Fruit fly (Drosophila melanogaster) whole organism, embryonic: ENCODE measurements around the gene CG17124.

Source experiments
- Atf-2 ChIP-seq: fragments of 200-800 bp; sonication (Bioruptor generic); optimal IDR thresholded peaks from 2 replicates; lab custom pipeline; 2016; ENCODE audit warnings: missing biosample characterization, missing genetic modification characterization
- CG12659 ChIP-seq: fragments of 200-800 bp; sonication (Bioruptor generic); optimal IDR thresholded peaks from 3 replicates; lab custom pipeline; 2017; ENCODE audit warnings: mild to moderate bottlenecking, missing biosample characterization, missing genetic modification reagents, missing genetic modification characterization
- CG13287 ChIP-seq: fragments of 200-800 bp; sonication (Bioruptor generic); IDR thresholded peaks from 2 replicates; pipeline ENCODE4 v1.3.6; 2022; ENCODE audit warnings: missing biosample characterization, missing genetic modification characterization; ENCODE audit not compliant: partially characterized antibody
- CG14050 ChIP-seq: fragments of 200-800 bp; sonication (Bioruptor generic); IDR thresholded peaks from 3 replicates; pipeline ENCODE4 v1.3.6; 2022; ENCODE audit warnings: missing biosample characterization, missing genetic modification characterization
- CG1529 ChIP-seq: fragments of 200-800 bp; sonication (Bioruptor generic); optimal IDR thresholded peaks from 3 replicates; lab custom pipeline; 2018; ENCODE audit warnings: missing biosample characterization, missing genetic modification characterization
- CG17361 ChIP-seq: fragments of 200-800 bp; sonication (Bioruptor generic); IDR thresholded peaks from 3 replicates; pipeline ENCODE4 v1.3.6; 2022; ENCODE audit warnings: missing biosample characterization, missing genetic modification characterization
- CG17385 ChIP-seq: fragments of 200-800 bp; sonication (Bioruptor generic); optimal IDR thresholded peaks from 3 replicates; lab custom pipeline; 2018; ENCODE audit warnings: missing biosample characterization, mild to moderate bottlenecking, missing genetic modification characterization
- CG17568 ChIP-seq: fragments of 200-800 bp; sonication (Bioruptor generic); optimal IDR thresholded peaks from 2 replicates; lab custom pipeline; 2018; ENCODE audit warnings: missing biosample characterization, mild to moderate bottlenecking, missing genetic modification characterization, moderate library complexity
- CG4282 ChIP-seq: fragments of 200-800 bp; sonication (Bioruptor generic); optimal IDR thresholded peaks from 2 replicates; lab custom pipeline; 2016; ENCODE audit warnings: missing biosample characterization, missing genetic modification characterization
- CG4404 ChIP-seq: fragments of 200-800 bp; sonication (Bioruptor generic); IDR thresholded peaks from 2 replicates; pipeline ENCODE4 v1.3.6; 2022; ENCODE audit warnings: missing biosample characterization, missing genetic modification characterization
- CG4617 ChIP-seq: fragments of 200-800 bp; sonication (Bioruptor generic); optimal IDR thresholded peaks from 3 replicates; lab custom pipeline; 2016; ENCODE audit warnings: missing biosample characterization, missing genetic modification characterization, borderline replicate concordance
- CG8089 ChIP-seq: fragments of 200-800 bp; sonication (Bioruptor generic); optimal IDR thresholded peaks from 3 replicates; lab custom pipeline; 2016; ENCODE audit warnings: missing biosample characterization, missing genetic modification characterization
- CG8478 ChIP-seq: fragments of >200 bp; optimal IDR thresholded peaks from 2 replicates; lab custom pipeline; 2018
- CG8765 ChIP-seq: fragments of 200-800 bp; sonication (Bioruptor generic); IDR thresholded peaks from 2 replicates; pipeline ENCODE4 v1.3.6; 2022; ENCODE audit warnings: missing biosample characterization, missing genetic modification characterization
- CTCF ChIP-seq: fragments of 200-800 bp; sonication (Bioruptor generic); optimal IDR thresholded peaks from 2 replicates; lab custom pipeline; 2017; ENCODE audit warnings: missing biosample characterization, mild to moderate bottlenecking, missing genetic modification characterization, moderate library complexity
- Chrac-16 ChIP-seq: fragments of 200-800 bp; sonication (Bioruptor generic); optimal IDR thresholded peaks from 3 replicates; lab custom pipeline; 2016; ENCODE audit warnings: missing biosample characterization, missing genetic modification characterization
- CoRest ChIP-seq: fragments of 200-800 bp; sonication (Bioruptor generic); optimal IDR thresholded peaks from 3 replicates; lab custom pipeline; 2018; ENCODE audit warnings: missing biosample characterization, mild to moderate bottlenecking, missing genetic modification characterization, moderate library complexity
- D ChIP-seq, 2 experiments: fragments of 200-800 bp in 1 of 2; fragments of >200 bp in 1 of 2; sonication (Bioruptor generic) in 1 of 2; optimal IDR thresholded peaks; 2 replicates in 1 of 2; 3 replicates in 1 of 2; lab custom pipeline; 2017; ENCODE audit warnings: mild to moderate bottlenecking in 1 of 2, missing biosample characterization in 1 of 2, missing genetic modification characterization in 1 of 2, missing genetic modification reagents in 1 of 2
- D19A ChIP-seq: fragments of 200-800 bp; optimal IDR thresholded peaks from 3 replicates; lab custom pipeline; 2019; ENCODE audit warnings: missing biosample characterization, mild to moderate bottlenecking, missing genetic modification characterization, moderate library complexity
- Dip2 ChIP-seq: fragments of 200-800 bp; sonication (Bioruptor generic); IDR thresholded peaks from 2 replicates; pipeline ENCODE4 v1.3.6; 2022; ENCODE audit warnings: missing biosample characterization, missing genetic modification characterization
- ERR ChIP-seq: fragments of 200-800 bp; sonication (Bioruptor generic); optimal IDR thresholded peaks from 2 replicates; lab custom pipeline; 2016; ENCODE audit warnings: missing biosample characterization, missing genetic modification characterization
- Fer2 ChIP-seq: fragments of 200-800 bp; sonication (Bioruptor generic); optimal IDR thresholded peaks from 2 replicates; lab custom pipeline; 2018; ENCODE audit warnings: missing biosample characterization, mild to moderate bottlenecking, missing genetic modification characterization, moderate library complexity
- H2.0 ChIP-seq: fragments of 200-800 bp; sonication (Bioruptor generic); IDR thresholded peaks from 2 replicates; pipeline ENCODE4 v1.3.6; 2022; ENCODE audit warnings: missing biosample characterization, missing genetic modification characterization
- Hand ChIP-seq: fragments of 200-800 bp; sonication (Bioruptor generic); optimal IDR thresholded peaks from 2 replicates; lab custom pipeline; 2017; ENCODE audit warnings: mild to moderate bottlenecking, missing biosample characterization, missing genetic modification reagents, missing genetic modification characterization
- Hey ChIP-seq: fragments of 200-800 bp; sonication (Bioruptor generic); optimal IDR thresholded peaks from 3 replicates; lab custom pipeline; 2018; ENCODE audit warnings: missing biosample characterization, mild to moderate bottlenecking, missing genetic modification characterization
- Hmx ChIP-seq: fragments of 200-800 bp; sonication (Bioruptor generic); optimal IDR thresholded peaks from 2 replicates; lab custom pipeline; 2016; ENCODE audit warnings: missing biosample characterization, missing genetic modification characterization
- Sin3A ChIP-seq: fragments of >200 bp; optimal IDR thresholded peaks from 2 replicates; lab custom pipeline; 2018
- Vsx1 ChIP-seq: fragments of 200-800 bp; sonication (Bioruptor generic); optimal IDR thresholded peaks from 2 replicates; lab custom pipeline; 2017; ENCODE audit warnings: missing biosample characterization, mild to moderate bottlenecking, missing genetic modification characterization, missing genetic modification reagents
- YL-1 ChIP-seq: fragments of 200-800 bp; sonication (Bioruptor generic); optimal IDR thresholded peaks from 3 replicates; lab custom pipeline; 2017; ENCODE audit warnings: missing biosample characterization, mild to moderate bottlenecking, missing genetic modification characterization
- crol ChIP-seq: fragments of 200-800 bp; sonication (Bioruptor generic); IDR thresholded peaks from 2 replicates; pipeline ENCODE4 v1.3.6; 2022; ENCODE audit warnings: missing biosample characterization, missing genetic modification characterization
- dmrt99B ChIP-seq: fragments of 200-800 bp; sonication (Bioruptor generic); optimal IDR thresholded peaks from 2 replicates; lab custom pipeline; 2018; ENCODE audit warnings: missing biosample characterization, mild to moderate bottlenecking, missing genetic modification characterization, moderate library complexity
- gem ChIP-seq: fragments of 200-800 bp; sonication (Bioruptor generic); optimal IDR thresholded peaks from 2 replicates; lab custom pipeline; 2019; ENCODE audit warnings: missing biosample characterization, mild to moderate bottlenecking, missing genetic modification characterization, moderate library complexity
- gt ChIP-seq: fragments of 200-800 bp; sonication (Bioruptor generic); IDR thresholded peaks from 2 replicates; pipeline ENCODE4 v1.3.6; 2022; ENCODE audit warnings: missing biosample characterization, missing genetic modification characterization
- h ChIP-seq: fragments of >200 bp; optimal IDR thresholded peaks from 2 replicates; lab custom pipeline; 2017
- ham ChIP-seq: fragments of 200-800 bp; sonication (Bioruptor generic); IDR thresholded peaks from 2 replicates; pipeline ENCODE4 v1.3.6; 2022; ENCODE audit warnings: missing biosample characterization, missing genetic modification characterization
- kni ChIP-seq: fragments of 200-800 bp; sonication (Bioruptor generic); optimal IDR thresholded peaks from 3 replicates; lab custom pipeline; 2017; ENCODE audit warnings: mild to moderate bottlenecking, missing biosample characterization, missing genetic modification reagents, missing genetic modification characterization
- maf-S ChIP-seq: fragments of 200-800 bp; sonication (Bioruptor generic); optimal IDR thresholded peaks from 2 replicates; lab custom pipeline; 2016; ENCODE audit warnings: missing biosample characterization, missing genetic modification characterization
- mld ChIP-seq: fragments of 200-800 bp; sonication (Bioruptor generic); IDR thresholded peaks from 3 replicates; pipeline ENCODE4 v1.3.6; 2022; ENCODE audit warnings: missing biosample characterization, missing genetic modification characterization; ENCODE audit not compliant: partially characterized antibody
- onecut ChIP-seq: fragments of 200-800 bp; sonication (Bioruptor generic); IDR thresholded peaks from 2 replicates; pipeline ENCODE4 v1.3.6; 2022; ENCODE audit warnings: missing biosample characterization, missing genetic modification characterization
- pros ChIP-seq: fragments of 200-800 bp; sonication (Bioruptor generic); optimal IDR thresholded peaks from 3 replicates; lab custom pipeline; 2019; ENCODE audit warnings: missing biosample characterization, mild to moderate bottlenecking, missing genetic modification characterization, moderate library complexity
- repo ChIP-seq: fragments of 200-800 bp; sonication (Bioruptor generic); optimal IDR thresholded peaks from 2 replicates; lab custom pipeline; 2016; ENCODE audit warnings: missing biosample characterization, missing genetic modification characterization
- sc ChIP-seq, 3 experiments: fragments of >200 bp in 2 of 3; fragments of 200-800 bp in 1 of 3; sonication (Bioruptor generic) in 1 of 3; optimal IDR thresholded peaks; 2 replicates in 2 of 3; 3 replicates in 1 of 3; lab custom pipeline; 2017; ENCODE audit warnings: mild to moderate bottlenecking in 1 of 3, missing biosample characterization in 1 of 3, missing genetic modification characterization in 1 of 3, missing genetic modification reagents in 1 of 3
- tll ChIP-seq, 2 experiments: fragments of 200-800 bp in 1 of 2; fragments of >200 bp in 1 of 2; sonication (Bioruptor generic) in 1 of 2; optimal IDR thresholded peaks; 2 replicates each; lab custom pipeline; 2017 to 2019; ENCODE audit warnings: missing biosample characterization in 2 of 2, missing genetic modification characterization in 2 of 2, mild to moderate bottlenecking in 1 of 2, moderate library complexity in 1 of 2
- tup ChIP-seq: fragments of 200-800 bp; sonication (Bioruptor generic); optimal IDR thresholded peaks from 2 replicates; lab custom pipeline; 2016; ENCODE audit warnings: missing biosample characterization, mild to moderate bottlenecking, missing genetic modification characterization, moderate library complexity
- unc-4 ChIP-seq: fragments of 200-800 bp; sonication (Bioruptor generic); IDR thresholded peaks from 2 replicates; pipeline ENCODE4 v1.3.6; 2022; ENCODE audit warnings: missing biosample characterization, missing genetic modification characterization; ENCODE audit not compliant: partially characterized antibody
- vfl ChIP-seq: fragments of 200-800 bp; sonication (Bioruptor generic); optimal IDR thresholded peaks from 2 replicates; lab custom pipeline; 2016; ENCODE audit warnings: missing biosample characterization, missing genetic modification characterization
- zen2 ChIP-seq: fragments of 200-800 bp; sonication (Bioruptor generic); IDR thresholded peaks from 3 replicates; pipeline ENCODE4 v1.3.6; 2022; ENCODE audit warnings: missing biosample characterization, missing genetic modification characterization; ENCODE audit not compliant: partially characterized antibody
- zf30C ChIP-seq: fragments of 200-800 bp; sonication (Bioruptor generic); optimal IDR thresholded peaks from 3 replicates; lab custom pipeline; 2018; ENCODE audit warnings: missing biosample characterization, mild to moderate bottlenecking, missing genetic modification characterization
- zfh1 ChIP-seq: fragments of 200-800 bp; sonication (Bioruptor generic); IDR thresholded peaks from 3 replicates; pipeline ENCODE4 v1.3.6; 2022; ENCODE audit warnings: missing biosample characterization, missing genetic modification characterization

The CG17124 gene

dm6 chr2L:10751879-10752620 is 4.1 kb downstream of the CG17124 start (continued):
- TF ChIP-seq sc (optimal IDR thresholded peaks at IDR 0.05; lab: Kevin White, UChicago) (no peak), sc (GFP tag; optimal IDR thresholded peaks at IDR 0.05; lab: Kevin White, UChicago) (peak; percentile 96), gem (tag; lab: Kevin White, UChicago) (peak; percentile 90), CG8765 (no peak), CG8478 (lab: Kevin White, UChicago) (no peak), Hmx (GFP tag; lab: Kevin White, UChicago) (no peak), D (optimal IDR thresholded peaks at IDR 0.05; lab: Kevin White, UChicago) (no peak), D (GFP tag; optimal IDR thresholded peaks at IDR 0.05; lab: Kevin White, UChicago) (peak; percentile 93), zf30C (GFP tag; lab: Kevin White, UChicago) (no peak), CG4282 (peak; percentile 74), CG1529 (GFP tag; lab: Kevin White, UChicago) (peak; percentile 93), tup (peak; percentile 86), CoRest (peak; percentile 89), vfl (GFP tag; lab: Kevin White, UChicago) (no peak), zen2 (GFP tag; lab: Robert Waterston, UW) (no peak), dmrt99B (tag; lab: Kevin White, UChicago) (peak; percentile 51), ERR (GFP tag; lab: Kevin White, UChicago) (peak; percentile 76), CG17385 (GFP tag; lab: Kevin White, UChicago) (peak; percentile 43), Vsx1 (GFP tag; lab: Kevin White, UChicago) (peak; percentile 98), crol (GFP tag; lab: Robert Waterston, UW) (peak; percentile 83), Chrac-16 (GFP tag; lab: Kevin White, UChicago) (peak; percentile 26), Fer2 (tag; lab: Kevin White, UChicago) (peak; percentile 62), CG13287 (GFP tag; lab: Robert Waterston, UW) (no peak), gt (peak; percentile 41; the same call in 1 of the 2 replicates), CG8089 (peak; percentile 96), Hand (peak; percentile 46), Atf-2 (GFP tag; lab: Kevin White, UChicago) (peak; percentile 87), YL-1 (GFP tag; lab: Kevin White, UChicago) (peak; percentile 95), CG4404 (0 out of 2 replicates have a peak, but pooled peaks have one; percentile 33), tll (GFP tag; optimal IDR thresholded peaks at IDR 0.05; lab: Kevin White, UChicago) (peak in 1 of 2 experiments; percentile 50), CG17361 (GFP tag; lab: Robert Waterston, UW) (peak; percentile 87), ham (no peak), h (lab: Kevin White, UChicago) (no peak), maf-S (GFP tag; lab: Kevin White, UChicago) (peak; percentile 76), CG4617 (GFP tag; lab: Kevin White, UChicago) (peak; percentile 53), unc-4 (GFP tag; lab: Robert Waterston, UW) (no peak), mld (GFP tag; lab: Robert Waterston, UW) (no peak), repo (peak; percentile 90), onecut (peak; percentile 97), Dip2 (GFP tag; lab: Robert Waterston, UW) (no peak), Hey (tag; lab: Kevin White, UChicago) (peak; percentile 81), Sin3A (lab: Kevin White, UChicago) (no peak), zfh1 (GFP tag; lab: Robert Waterston, UW) (peak; percentile 95), D19A (tag; lab: Kevin White, UChicago) (peak; percentile 75), CTCF (GFP tag; lab: Kevin White, UChicago) (peak; percentile 22), CG14050 (GFP tag; lab: Robert Waterston, UW) (peak; percentile 51), CG12659 (GFP tag; lab: Kevin White, UChicago) (peak; percentile 64), pros (GFP tag; lab: Kevin White, UChicago) (peak; percentile 39), kni (GFP tag; lab: Kevin White, UChicago) (peak; percentile 94), H2.0 (peak; percentile 60), CG17568 (GFP tag; lab: Kevin White, UChicago) (peak; percentile 87)
